Worm (Caenorhabditis elegans): ENCODE measurements around the gene T22F7.1.

T22F7.1 gene

DNA sequence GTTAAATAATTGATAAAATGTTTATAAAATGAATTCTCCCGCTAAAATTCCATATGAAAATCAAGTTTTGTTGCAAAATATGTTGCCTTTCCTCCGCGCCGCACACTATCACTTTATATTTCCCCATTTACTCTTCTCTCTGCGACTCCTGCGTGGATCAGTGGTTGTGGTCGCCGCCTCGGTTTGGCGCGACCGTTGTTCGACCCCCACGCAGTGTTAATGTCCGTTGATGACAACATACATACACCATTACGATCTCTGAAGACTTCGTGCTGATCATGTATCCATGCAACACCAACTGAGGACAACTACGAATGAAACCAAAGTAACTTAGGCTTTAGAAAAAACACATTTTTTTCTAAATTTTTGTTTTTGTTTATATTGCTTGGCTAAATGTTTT, 39.3 kb upstream of the T22F7.1 start (continued):
- peak; percentile 83 for TF ChIP-seq dve-1 (tag; optimal IDR thresholded peaks at IDR 0.05; ENCODE audit: insufficient read depth)
- TF ChIP-seq cey-2 (tag; optimal IDR thresholded peaks at IDR 0.05; ENCODE audit: borderline replicate concordance, insufficient read depth), result no peak
- TF ChIP-seq lsy-2 (tag; optimal IDR thresholded peaks at IDR 0.05), result no peak
- TF ChIP-seq mxl-2 (GFP tag; conservative IDR thresholded peaks at IDR 0.05), result peak; percentile 65; the same call in 1 of the 2 replicates
- no peak for TF ChIP-seq ama-1 (optimal IDR thresholded peaks at IDR 0.05)
- TF ChIP-seq nhr-42 (GFP tag; IDR thresholded peaks at IDR 0.05), result peak; percentile 92
- TF ChIP-seq ces-1 (GFP tag; optimal IDR thresholded peaks at IDR 0.05), result peak; percentile 7
- peak; percentile 95 for TF ChIP-seq nhr-6 (tag; optimal IDR thresholded peaks at IDR 0.05)
- peak; percentile 5 for TF ChIP-seq jun-1 (tag; optimal IDR thresholded peaks at IDR 0.05)
- no peak for TF ChIP-seq ZK546.5 (tag; optimal IDR thresholded peaks at IDR 0.05)
- TF ChIP-seq tag-97 (GFP tag; IDR thresholded peaks at IDR 0.05), result no peak
- peak; percentile 67 for TF ChIP-seq nhr-11 (tag; optimal IDR thresholded peaks at IDR 0.05)
- peak; percentile 81 for TF ChIP-seq D1046.2 (GFP tag; IDR thresholded peaks at IDR 0.05)
- peak; percentile 96 for TF ChIP-seq F26F4.8 (GFP tag; conservative IDR thresholded peaks at IDR 0.05)
- peak; percentile 98 for TF ChIP-seq nhr-111 (GFP tag; optimal IDR thresholded peaks at IDR 0.05)
- peak; percentile 87 for TF ChIP-seq nhr-41 (GFP tag; IDR thresholded peaks at IDR 0.05)
- peak; percentile 66 for TF ChIP-seq zfp-2 (tag; optimal IDR thresholded peaks at IDR 0.05)
- no peak for TF ChIP-seq daf-8 (GFP tag; IDR thresholded peaks at IDR 0.05)
- TF ChIP-seq snpc-1.2 (GFP tag; IDR thresholded peaks at IDR 0.05), result peak; percentile 78
- peak; percentile 85 for TF ChIP-seq T26A8.4 (GFP tag; IDR thresholded peaks at IDR 0.05)
- TF ChIP-seq F37D6.2 (tag; optimal IDR thresholded peaks at IDR 0.05), result peak; percentile 77
- no peak for TF ChIP-seq nhr-237 (tag; optimal IDR thresholded peaks at IDR 0.05)
- peak; percentile 93 for TF ChIP-seq lin-1 (GFP tag; IDR thresholded peaks at IDR 0.05)
- peak; percentile 94 for TF ChIP-seq lim-7 (GFP tag; IDR thresholded peaks at IDR 0.05)
- TF ChIP-seq nhr-10 (tag; optimal IDR thresholded peaks at IDR 0.05), result no peak
- peak; percentile 85 for TF ChIP-seq zfp-3 (GFP tag; conservative IDR thresholded peaks at IDR 0.05)
- no peak for TF ChIP-seq egl-27 (tag; optimal IDR thresholded peaks at IDR 0.05)
- TF ChIP-seq nhr-76 (tag; optimal IDR thresholded peaks at IDR 0.05), result no peak
- peak; percentile 93 for TF ChIP-seq ctbp-1 (GFP tag; IDR thresholded peaks at IDR 0.05)
- peak; percentile 93 for TF ChIP-seq aha-1 (tag)
- TF ChIP-seq set-16 (GFP tag; IDR thresholded peaks at IDR 0.05), result peak; percentile 43; the same call in 1 of the 2 replicates
- TF ChIP-seq unc-39 (tag; optimal IDR thresholded peaks at IDR 0.05), result no peak
- peak; percentile 96 for TF ChIP-seq ceh-44 (GFP tag; IDR thresholded peaks at IDR 0.05)
- TF ChIP-seq dmd-6 (GFP tag; IDR thresholded peaks at IDR 0.05), result peak; percentile 77
- peak; percentile 89 for TF ChIP-seq spr-1 (tag; optimal IDR thresholded peaks at IDR 0.05)
- peak; percentile 75 to 94 for TF ChIP-seq daf-16 (GFP tag; optimal IDR thresholded peaks at IDR 0.05)
- peak; percentile 91 for TF ChIP-seq daf-16 (tag; optimal IDR thresholded peaks at IDR 0.05)
- TF ChIP-seq ceh-32 (tag; optimal IDR thresholded peaks at IDR 0.05; ENCODE audit: poor library complexity), result no peak
- TF ChIP-seq aly-2 (tag; optimal IDR thresholded peaks at IDR 0.05), result peak; percentile 42
- TF ChIP-seq mep-1 (tag; optimal IDR thresholded peaks at IDR 0.05), result no peak
- peak; percentile 90 for TF ChIP-seq Y105C5A.15 (GFP tag; IDR thresholded peaks at IDR 0.05)
- TF ChIP-seq vab-7 (GFP tag; IDR thresholded peaks at IDR 0.05), result peak; percentile 97
- TF ChIP-seq sdz-12 (GFP tag; optimal IDR thresholded peaks at IDR 0.05), result peak; percentile 48
- peak; percentile 93 for TF ChIP-seq hmg-1.1 (GFP tag; IDR thresholded peaks at IDR 0.05)
- TF ChIP-seq pqm-1 (tag; optimal IDR thresholded peaks at IDR 0.05), result peak; percentile 20
- peak; percentile 90 for TF ChIP-seq mes-2 (tag; optimal IDR thresholded peaks at IDR 0.05; ENCODE audit: poor library complexity, severe bottlenecking)
- TF ChIP-seq madf-5 (GFP tag; IDR thresholded peaks at IDR 0.05), result peak; percentile 80 to 96
- TF ChIP-seq dmd-9 (GFP tag; IDR thresholded peaks at IDR 0.05), result peak; percentile 92
- TF ChIP-seq duxl-1 (tag; optimal IDR thresholded peaks at IDR 0.05; ENCODE audit: poor library complexity), result peak; percentile 81
- no peak for TF ChIP-seq ztf-11 (tag; optimal IDR thresholded peaks at IDR 0.05)
- TF ChIP-seq lin-29 (GFP tag; IDR thresholded peaks at IDR 0.05), result peak; percentile 35; the same call in 1 of the 2 replicates
- TF ChIP-seq ZK337.2 (GFP tag; IDR thresholded peaks at IDR 0.05), result peak; percentile 81
